Worm (Caenorhabditis elegans): ENCODE measurements around the gene scl-6.

scl-6 gene

DNA sequence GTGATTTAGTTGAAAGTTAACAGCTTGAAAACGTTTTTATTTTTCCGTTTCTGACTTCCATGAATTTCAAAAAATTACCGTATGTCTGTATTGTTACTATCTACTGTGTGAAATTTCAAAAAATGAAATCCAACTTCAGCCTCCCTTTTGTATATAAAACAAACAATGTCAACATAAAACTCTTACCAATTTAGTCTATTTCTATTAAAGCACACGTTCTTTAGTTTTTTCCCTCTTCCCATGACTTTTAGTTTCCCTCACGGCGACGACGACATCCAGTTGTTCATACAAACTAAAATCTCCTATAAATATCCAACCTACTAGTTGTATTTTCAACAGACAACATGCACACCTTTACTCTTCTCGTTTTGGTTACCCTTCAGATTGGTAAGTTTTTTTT is 9.3 kb upstream of the scl-6 start, which contains the start of gene scl-3:
Gene scl-3 (plus strand): TSS at position 301 of the 400 bp plus-strand sequence.
- TF ChIP-seq egl-27 (tag; optimal IDR thresholded peaks at IDR 0.05), result no peak

DNA sequence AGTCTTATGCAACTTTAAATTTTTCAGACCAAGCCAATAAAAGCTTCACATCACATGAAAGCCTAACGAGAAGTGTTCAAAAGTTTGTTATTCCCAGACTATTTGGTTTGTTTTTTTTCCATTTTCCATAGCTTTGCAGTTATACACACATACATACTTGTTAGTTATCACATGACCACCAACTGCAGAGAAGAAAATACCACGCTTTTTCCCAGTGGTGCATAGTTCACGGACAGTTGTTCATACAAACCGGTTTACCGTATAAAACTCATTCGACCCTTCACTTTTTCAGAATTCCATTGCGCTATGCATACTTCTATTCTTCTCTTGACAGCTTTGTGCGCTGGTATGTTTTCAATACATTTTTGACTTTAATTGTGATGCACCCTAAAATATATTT is 4.8 kb upstream of the scl-6 start, which contains the start of gene scl-5:
Gene scl-5 (plus strand): TSS at position 301 of the 400 bp plus-strand sequence.
- TF ChIP-seq sma-9 (GFP tag; optimal IDR thresholded peaks at IDR 0.05) (no peak), sma-9 (tag; optimal IDR thresholded peaks at IDR 0.05) (no peak), elt-1 (tag; optimal IDR thresholded peaks at IDR 0.05) (no peak), R02D3.7 (tag; optimal IDR thresholded peaks at IDR 0.05) (no peak), sem-4 (tag; optimal IDR thresholded peaks at IDR 0.05) (no peak), ztf-4 (tag; optimal IDR thresholded peaks at IDR 0.05) (no peak)

DNA sequence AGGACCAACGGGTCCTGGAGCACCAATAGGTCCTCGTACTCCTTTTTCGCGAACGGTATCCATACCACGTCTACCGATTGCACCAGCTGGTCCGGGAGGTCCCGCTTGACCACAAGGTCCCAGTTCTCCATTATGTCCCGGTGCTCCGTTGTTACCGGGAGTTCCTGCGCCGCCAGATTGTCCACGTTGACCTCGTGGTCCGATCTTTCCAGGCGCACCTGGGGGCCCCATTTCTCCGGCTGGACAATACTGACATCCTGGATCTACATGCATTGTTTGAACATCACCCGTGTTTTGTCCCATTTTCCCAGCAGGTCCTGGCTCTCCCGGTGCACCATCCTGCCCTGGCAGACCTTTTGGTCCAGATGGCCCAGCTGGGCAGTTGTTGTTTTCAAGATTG is 2.5 kb upstream of the scl-6 start:
- no peak for TF ChIP-seq nhr-6 (tag; optimal IDR thresholded peaks at IDR 0.05)
- no peak for TF ChIP-seq crh-2 (tag; optimal IDR thresholded peaks at IDR 0.05)
- TF ChIP-seq sem-4 (tag; optimal IDR thresholded peaks at IDR 0.05), result no peak
- TF ChIP-seq elt-3 (tag; optimal IDR thresholded peaks at IDR 0.05), result no peak
- TF ChIP-seq nhr-23 (tag; optimal IDR thresholded peaks at IDR 0.05), result no peak
- no peak for TF ChIP-seq blmp-1 (tag; optimal IDR thresholded peaks at IDR 0.05; ENCODE audit: insufficient read depth)
- no peak for TF ChIP-seq ceh-16 (tag; optimal IDR thresholded peaks at IDR 0.05)
- no peak for TF ChIP-seq ztf-11 (tag; optimal IDR thresholded peaks at IDR 0.05)
- no peak for TF ChIP-seq fos-1 (tag; optimal IDR thresholded peaks at IDR 0.05)
- TF ChIP-seq snpc-4 (tag; optimal IDR thresholded peaks at IDR 0.05), result no peak
- TF ChIP-seq nhr-237 (tag; optimal IDR thresholded peaks at IDR 0.05), result no peak
- no peak for TF ChIP-seq dmd-4 (tag; optimal IDR thresholded peaks at IDR 0.05)
- TF ChIP-seq mbf-1 (tag; optimal IDR thresholded peaks at IDR 0.05), result no peak
- TF ChIP-seq lsy-2 (tag; optimal IDR thresholded peaks at IDR 0.05), result no peak
- TF ChIP-seq C34F6.9 (tag; optimal IDR thresholded peaks at IDR 0.05), result no peak
- no peak for TF ChIP-seq peb-1 (tag; optimal IDR thresholded peaks at IDR 0.05)
- no peak for TF ChIP-seq zag-1 (tag; optimal IDR thresholded peaks at IDR 0.05)
- no peak for TF ChIP-seq skn-1 (tag; optimal IDR thresholded peaks at IDR 0.05)

DNA sequence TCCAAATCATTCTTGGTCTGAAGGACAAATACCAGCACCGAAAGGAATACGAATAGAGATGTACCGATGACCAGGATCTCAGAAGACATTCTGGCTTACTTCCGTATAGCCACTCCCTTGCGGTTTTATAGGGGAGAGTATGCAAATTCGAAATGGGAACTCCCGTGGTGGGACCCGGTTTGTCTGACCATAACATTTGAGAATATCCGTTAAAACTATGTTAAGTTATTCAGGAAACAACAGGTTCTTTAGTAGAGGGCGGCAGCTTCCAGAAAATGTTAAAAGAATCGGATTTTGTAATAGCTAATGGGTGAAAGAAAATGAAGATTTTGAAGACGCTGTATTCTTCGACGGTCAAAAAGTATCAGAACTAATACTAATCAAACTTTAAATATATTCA is 1.4 kb upstream of the scl-6 start, which contains the start of gene col-131:
Gene col-131 (minus strand): TSS at position 101 of the 400 bp plus-strand sequence.
- TF ChIP-seq nhr-77 (tag; optimal IDR thresholded peaks at IDR 0.05) (no peak), nhr-237 (tag; optimal IDR thresholded peaks at IDR 0.05) (no peak), lsy-2 (tag; optimal IDR thresholded peaks at IDR 0.05) (no peak), peb-1 (tag; optimal IDR thresholded peaks at IDR 0.05) (no peak), nhr-23 (tag; optimal IDR thresholded peaks at IDR 0.05) (no peak), unc-55 (GFP tag; optimal IDR thresholded peaks at IDR 0.05) (no peak)

DNA sequence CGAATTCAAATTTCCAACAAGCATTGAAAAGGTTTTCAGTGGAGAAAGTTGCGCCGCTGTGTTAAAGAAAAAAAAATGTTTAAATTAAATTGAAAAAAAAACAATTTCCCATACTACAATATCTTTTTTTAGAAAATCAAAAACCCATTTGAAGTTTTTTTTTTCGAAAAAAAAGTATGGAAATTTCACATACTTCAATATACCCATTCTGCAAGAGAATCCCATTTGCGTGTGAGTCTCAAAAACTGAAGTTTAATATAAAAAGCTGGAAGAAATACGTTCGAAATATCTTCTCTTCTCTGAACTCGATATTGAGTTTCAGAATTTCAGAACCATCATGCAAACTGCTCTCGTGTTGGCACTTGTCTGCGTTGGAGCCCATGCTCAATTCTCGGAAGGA is 1.6 kb downstream of the scl-6 start, which contains the start of gene scl-7:
Gene scl-7 (plus strand): TSS at position 301 of the 400 bp plus-strand sequence.
- TF ChIP-seq lin-13 (GFP tag; optimal IDR thresholded peaks at IDR 0.05), result no peak
- TF ChIP-seq unc-55 (GFP tag; optimal IDR thresholded peaks at IDR 0.05), result no peak
- TF ChIP-seq nhr-21 (tag; optimal IDR thresholded peaks at IDR 0.05), result no peak
- no peak for TF ChIP-seq nhr-23 (tag; optimal IDR thresholded peaks at IDR 0.05)
- TF ChIP-seq blmp-1 (tag; optimal IDR thresholded peaks at IDR 0.05; ENCODE audit: insufficient read depth), result no peak
- TF ChIP-seq ZK546.5 (tag; optimal IDR thresholded peaks at IDR 0.05), result no peak
- no peak for TF ChIP-seq nhr-237 (tag; optimal IDR thresholded peaks at IDR 0.05)
- no peak for TF ChIP-seq sma-9 (GFP tag; optimal IDR thresholded peaks at IDR 0.05)
- no peak for TF ChIP-seq sma-9 (tag; optimal IDR thresholded peaks at IDR 0.05)
- no peak for TF ChIP-seq alr-1 (tag; optimal IDR thresholded peaks at IDR 0.05)
- TF ChIP-seq fos-1 (tag; optimal IDR thresholded peaks at IDR 0.05), result no peak
- TF ChIP-seq mdl-1 (tag; optimal IDR thresholded peaks at IDR 0.05), result no peak
- no peak for TF ChIP-seq R02D3.7 (tag; optimal IDR thresholded peaks at IDR 0.05)

DNA sequence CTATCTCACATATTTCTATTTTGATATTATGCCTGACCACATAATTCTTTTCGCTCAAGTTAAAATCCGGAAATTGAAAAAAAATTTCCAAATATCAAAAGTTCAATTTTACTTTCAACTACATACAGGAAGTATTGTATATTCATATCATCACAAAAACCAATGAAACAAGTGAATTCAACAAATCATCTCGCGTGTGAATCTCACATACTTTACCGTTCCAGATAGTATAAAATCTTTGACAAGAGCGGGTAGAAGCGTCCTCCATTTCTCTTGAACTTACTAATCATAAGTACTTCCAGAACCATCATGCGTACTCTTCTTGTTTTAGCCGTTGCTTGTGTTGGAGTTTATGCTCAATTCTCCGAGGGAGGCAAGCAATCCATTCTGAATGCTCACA is 2.9 kb downstream of the scl-6 start, which contains the start of gene scl-8:
Gene scl-8 (plus strand): TSS at position 301 of the 400 bp plus-strand sequence.
- TF ChIP-seq mab-5 (tag; optimal IDR thresholded peaks at IDR 0.05), result no peak
